Fruit fly (Drosophila melanogaster) S2 (cell line): ENCODE data around the gene CG17672.

Experiments used
- CG8478 ChIP-seq: fragments of >200 bp; optimal IDR thresholded peaks from 2 replicates; lab custom pipeline; 2018
- CTCF ChIP-seq, 2 experiments: fragments of >200 bp; optimal IDR thresholded peaks; 2 replicates each; lab custom pipeline; 2018

dm6 chr3L:13032915-13033282, 4.1 kb downstream of the CG17672 start:
- TF ChIP-seq CTCF (optimal IDR thresholded peaks at IDR 0.05; lab: Kevin White, UChicago) (no peak), CG8478 (lab: Kevin White, UChicago) (no peak)
